Fruit fly (Drosophila melanogaster) whole organism, wandering third instar larva: ENCODE measurements around the gene CG9121.

Experiments used
- CG32264 ChIP-seq: fragments of 200-800 bp; sonication (Bioruptor generic); optimal IDR thresholded peaks from 2 replicates; lab custom pipeline; 2016; ENCODE audit warnings: missing biosample characterization, missing genetic modification characterization
- CrebA ChIP-seq: fragments of 200-800 bp; sonication (Bioruptor generic); optimal IDR thresholded peaks from 2 replicates; lab custom pipeline; 2016; ENCODE audit warnings: missing biosample characterization, mild to moderate bottlenecking, missing genetic modification characterization, borderline replicate concordance
- Dfd ChIP-seq: fragments of >200 bp; optimal IDR thresholded peaks from 2 replicates; lab custom pipeline; 2017; ENCODE audit warnings: missing biosample characterization, missing genetic modification characterization
- Dif ChIP-seq: fragments of 200-275, 200-300 bp; sonication (Bioruptor generic); optimal IDR thresholded peaks from 2 replicates; lab custom pipeline; 2018; ENCODE audit warnings: missing biosample characterization, missing genetic modification characterization; ENCODE audit not compliant: partially characterized antibody
- HLH106 ChIP-seq: fragments of 200-800 bp; optimal IDR thresholded peaks from 3 replicates; lab custom pipeline; 2019; ENCODE audit warnings: missing biosample characterization, mild to moderate bottlenecking, missing genetic modification characterization, moderate library complexity
- Jra ChIP-seq: sonication (Bioruptor generic); optimal IDR thresholded peaks from 2 replicates; lab custom pipeline; 2016; ENCODE audit warnings: missing biosample characterization, missing genetic modification characterization
- Myc ChIP-seq: fragments of >200 bp; optimal IDR thresholded peaks from 2 replicates; lab custom pipeline; 2017
- br ChIP-seq: fragments of 200-800 bp; sonication (Bioruptor generic); optimal IDR thresholded peaks from 2 replicates; lab custom pipeline; 2016; ENCODE audit warnings: missing biosample characterization, missing genetic modification characterization
- dmrt93B ChIP-seq: fragments of 200-800 bp; sonication (Bioruptor generic); optimal IDR thresholded peaks from 2 replicates; lab custom pipeline; 2018; ENCODE audit warnings: missing biosample characterization, mild to moderate bottlenecking, missing genetic modification characterization
- fru ChIP-seq: fragments of 200-800 bp; sonication (Bioruptor generic); optimal IDR thresholded peaks from 3 replicates; lab custom pipeline; 2016; ENCODE audit warnings: missing biosample characterization, mild to moderate bottlenecking, missing genetic modification characterization
- h ChIP-seq: fragments of 200-800 bp; sonication (Bioruptor generic); optimal IDR thresholded peaks from 3 replicates; lab custom pipeline; 2016; ENCODE audit warnings: missing biosample characterization, mild to moderate bottlenecking, missing genetic modification characterization
- psq ChIP-seq: fragments of 200-800 bp; sonication (Bioruptor generic); optimal IDR thresholded peaks from 3 replicates; lab custom pipeline; 2017; ENCODE audit warnings: missing biosample characterization, mild to moderate bottlenecking, missing genetic modification characterization, moderate library complexity
- usp ChIP-seq: fragments of >200 bp; optimal IDR thresholded peaks from 2 replicates; lab custom pipeline; 2017; ENCODE audit warnings: missing biosample characterization, missing genetic modification characterization

- TF ChIP-seq Jra (GFP tag; lab: Kevin White, UChicago) (no peak), h (GFP tag; lab: Kevin White, UChicago) (no peak), Myc (lab: Kevin White, UChicago) (no peak), fru (GFP tag; lab: Kevin White, UChicago) (no peak), Dfd (no peak), Dif (GFP tag; lab: Kevin White, UChicago) (no peak), dmrt93B (no peak), br (GFP tag; lab: Kevin White, UChicago) (no peak), CrebA (GFP tag; lab: Kevin White, UChicago) (no peak), HLH106 (tag; lab: Kevin White, UChicago) (no peak), usp (no peak), psq (GFP tag; lab: Kevin White, UChicago) (no peak), CG32264 (GFP tag; lab: Kevin White, UChicago) (no peak)
These were observed at the start of gene CG9121 for dm6 chr2L:5050825-5051224.
